Fruit fly (Drosophila melanogaster): ENCODE data around the gene bowl.

Gene bowl

dm6 chr2L:3771109-3772067 is at the start of gene bowl (continued):
- TF ChIP-seq HLH4C (GFP tag; IDR thresholded peaks at IDR 0.05; ENCODE audit: partially characterized antibody) = 0 out of 3 replicates have a peak, but pooled peaks have one; percentile 10
- peak; percentile 91 for TF ChIP-seq nau (GFP tag; optimal IDR thresholded peaks at IDR 0.05)
- TF ChIP-seq da (GFP tag; optimal IDR thresholded peaks at IDR 0.05) = peak; percentile 0
- TF ChIP-seq Adf1 (GFP tag; IDR thresholded peaks at IDR 0.05) = peak; percentile 79
- TF ChIP-seq CG5953 (GFP tag; IDR thresholded peaks at IDR 0.05) = peak; percentile 89
- peak; percentile 91 for TF ChIP-seq CG6813 (GFP tag; optimal IDR thresholded peaks at IDR 0.05)
- peak; percentile 92 for TF ChIP-seq slp2 (GFP tag; optimal IDR thresholded peaks at IDR 0.05)
- TF ChIP-seq bbx (GFP tag; IDR thresholded peaks at IDR 0.05; ENCODE audit: partially characterized antibody) = 0 out of 2 replicates have a peak, but pooled peaks have one; percentile 28
- TF ChIP-seq pita (GFP tag; optimal IDR thresholded peaks at IDR 0.05) = no peak
- TF ChIP-seq CG1792 (GFP tag; optimal IDR thresholded peaks at IDR 0.05) = peak; percentile 87
- TF ChIP-seq zfh1 (GFP tag; IDR thresholded peaks at IDR 0.05) = peak; percentile 98
- TF ChIP-seq Hr3 (GFP tag; optimal IDR thresholded peaks at IDR 0.05) = peak; percentile 97
- peak; percentile 89 for TF ChIP-seq vfl (GFP tag; optimal IDR thresholded peaks at IDR 0.05)
- TF ChIP-seq peb (GFP tag; IDR thresholded peaks at IDR 0.05) = peak; percentile 95
- peak; percentile 94 for TF ChIP-seq dimm (GFP tag; IDR thresholded peaks at IDR 0.05)
- TF ChIP-seq sens (GFP tag) = peak; percentile 99
- no peak for TF ChIP-seq CG2129 (GFP tag; IDR thresholded peaks at IDR 0.05; ENCODE audit: partially characterized antibody)
- no peak for TF ChIP-seq Dref (GFP tag; IDR thresholded peaks at IDR 0.05)
- peak; percentile 95 for TF ChIP-seq CG1529 (GFP tag; optimal IDR thresholded peaks at IDR 0.05)
- TF ChIP-seq Hr39 (optimal IDR thresholded peaks at IDR 0.05) = no peak
- TF ChIP-seq Tbp (GFP tag; optimal IDR thresholded peaks at IDR 0.05) = no peak
- peak; percentile 76 for TF ChIP-seq CG15479 (GFP tag; optimal IDR thresholded peaks at IDR 0.05)
- peak; percentile 73 for TF ChIP-seq CG4328 (GFP tag; optimal IDR thresholded peaks at IDR 0.05)
- peak; percentile 98 for TF ChIP-seq CG15269 (tag; optimal IDR thresholded peaks at IDR 0.05)
- no peak for TF ChIP-seq CG13287 (GFP tag; IDR thresholded peaks at IDR 0.05; ENCODE audit: partially characterized antibody)
- TF ChIP-seq Atf-2 (GFP tag; optimal IDR thresholded peaks at IDR 0.05) = peak; percentile 94
- no peak for TF ChIP-seq gfzf (GFP tag; optimal IDR thresholded peaks at IDR 0.05)
- peak; percentile 99 for TF ChIP-seq CG8924 (tag; optimal IDR thresholded peaks at IDR 0.05)
- TF ChIP-seq CG14710 (tag; optimal IDR thresholded peaks at IDR 0.05) = peak; percentile 91
- TF ChIP-seq Usf (GFP tag; optimal IDR thresholded peaks at IDR 0.05) = peak; percentile 92
- peak; percentile 97 for TF ChIP-seq Rfx (GFP tag; IDR thresholded peaks at IDR 0.05)
- peak; percentile 75 for TF ChIP-seq CG15514 (GFP tag; optimal IDR thresholded peaks at IDR 0.05)
- peak; percentile 98 for TF ChIP-seq eve (GFP tag; optimal IDR thresholded peaks at IDR 0.05)
- peak; percentile 82 for TF ChIP-seq CG4360 (GFP tag; IDR thresholded peaks at IDR 0.05)
- peak; percentile 97 for TF ChIP-seq seq (GFP tag; IDR thresholded peaks at IDR 0.05)
- peak; percentile 78 for TF ChIP-seq CG1233 (GFP tag; optimal IDR thresholded peaks at IDR 0.05)
- TF ChIP-seq sc (optimal IDR thresholded peaks at IDR 0.05) = no peak
- peak; percentile 96 for TF ChIP-seq sc (GFP tag; optimal IDR thresholded peaks at IDR 0.05)
- no peak for TF ChIP-seq Sin3A (optimal IDR thresholded peaks at IDR 0.05)
- TF ChIP-seq CG9437 (GFP tag; optimal IDR thresholded peaks at IDR 0.05) = peak; percentile 91
- TF ChIP-seq Hmr (GFP tag; optimal IDR thresholded peaks at IDR 0.05) = peak; percentile 96
- peak; percentile 90 for TF ChIP-seq twi (tag; optimal IDR thresholded peaks at IDR 0.05)
- peak; percentile 30; the same call in 1 of the 2 replicates for TF ChIP-seq amos (GFP tag; IDR thresholded peaks at IDR 0.05; ENCODE audit: partially characterized antibody)
- TF ChIP-seq otp (GFP tag; IDR thresholded peaks at IDR 0.05) = peak; percentile 95
- TF ChIP-seq CG18764 (GFP tag; optimal IDR thresholded peaks at IDR 0.05) = peak; percentile 84
- peak; percentile 83 for TF ChIP-seq pb (GFP tag; optimal IDR thresholded peaks at IDR 0.05)
- peak; percentile 96 for TF ChIP-seq CG2712 (tag; optimal IDR thresholded peaks at IDR 0.05)
- peak; percentile 77 for TF ChIP-seq CG3163 (GFP tag; optimal IDR thresholded peaks at IDR 0.05)
- no peak for TF ChIP-seq BEAF-32 (GFP tag; optimal IDR thresholded peaks at IDR 0.05)

All from whole organism, embryonic.